Fruit fly (Drosophila melanogaster): ENCODE results near the gene Cpr30B.

dm6 chr2L:9569588-9570434 is 27.1 kb downstream of the Cpr30B start:
- TF ChIP-seq CG8301 (tag; optimal IDR thresholded peaks at IDR 0.05) (peak; percentile 97), rn (GFP tag; IDR thresholded peaks at IDR 0.05) (peak; percentile 55), Pif1B (GFP tag; optimal IDR thresholded peaks at IDR 0.05) (peak; percentile 97), CG14655 (GFP tag; optimal IDR thresholded peaks at IDR 0.05) (peak; percentile 99), CG34367 (tag; optimal IDR thresholded peaks at IDR 0.05) (peak; percentile 94)

All from whole organism, pupa.